Worm (Caenorhabditis elegans) whole organism, L4/young adult: Measurements from ENCODE around the gene unc-43.

Experiments used
- W03F9.2 ChIP-seq: fragments of 150-350 bp; optimal IDR thresholded peaks from 2 replicates; lab custom pipeline; 2014; ENCODE audit warnings: missing biosample characterization, missing genetic modification characterization
- dao-5 ChIP-seq: sonication (generic microtip); optimal IDR thresholded peaks from 2 replicates; lab custom pipeline; 2016; ENCODE audit warnings: missing genotype, missing genetic modification characterization, moderate library complexity, missing compliant biosample characterization
- him-1 ChIP-seq: sonication (generic microtip); optimal IDR thresholded peaks from 2 replicates; lab custom pipeline; 2016; ENCODE audit warnings: missing genotype, missing genetic modification reagents, missing genetic modification characterization, missing compliant biosample characterization

DNA sequence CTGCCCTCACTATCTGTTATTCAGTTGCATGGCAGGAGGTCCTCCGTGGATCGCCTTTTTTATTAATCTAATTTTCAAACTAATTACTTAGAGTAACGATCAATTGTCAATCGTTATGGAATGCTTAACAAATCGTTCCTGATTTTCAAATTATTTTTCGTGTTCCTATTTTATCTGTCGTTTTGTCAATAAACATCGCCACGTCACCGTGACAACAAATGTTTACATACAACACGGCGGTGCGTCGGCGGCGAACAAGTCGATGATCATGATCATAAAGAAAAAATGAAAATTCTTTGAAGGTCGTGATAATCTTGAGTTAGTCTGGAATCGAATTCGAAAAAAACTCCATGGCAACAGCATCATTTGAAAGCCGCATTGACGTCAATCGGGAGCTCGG, 4.5 kb downstream of the unc-43 start:
- no peak for TF ChIP-seq dao-5 (tag; lab: Kevin White, UChicago)
- TF ChIP-seq W03F9.2 (tag; lab: Kevin White, UChicago), result no peak
- no peak for TF ChIP-seq him-1
